Fruit fly (Drosophila melanogaster): ENCODE results near the gene Ptp61F.

The Ptp61F gene

dm6 chr3L:1515820-1516540, 40.9 kb upstream of the Ptp61F start (continued):
- TF ChIP-seq nom (GFP tag; optimal IDR thresholded peaks at IDR 0.05) (peak; percentile 10), CG18764 (GFP tag; optimal IDR thresholded peaks at IDR 0.05) (peak; percentile 33), disco-r (GFP tag; optimal IDR thresholded peaks at IDR 0.05) (no peak), twi (tag; optimal IDR thresholded peaks at IDR 0.05) (peak; percentile 76), hb (GFP tag; IDR thresholded peaks at IDR 0.05; ENCODE audit: partially characterized antibody) (no peak), CG14014 (GFP tag; IDR thresholded peaks at IDR 0.05) (peak; percentile 49; the same call in 1 of the 2 replicates), CG6254 (GFP tag; optimal IDR thresholded peaks at IDR 0.05) (peak; percentile 70), CG14710 (tag; optimal IDR thresholded peaks at IDR 0.05) (peak; percentile 67), Max (GFP tag; optimal IDR thresholded peaks at IDR 0.05) (peak; percentile 59), CG3407 (GFP tag; optimal IDR thresholded peaks at IDR 0.05) (peak; percentile 71), CG10565 (GFP tag; optimal IDR thresholded peaks at IDR 0.05) (no peak), wor (GFP tag; IDR thresholded peaks at IDR 0.05) (peak; percentile 76), CG11398 (GFP tag; optimal IDR thresholded peaks at IDR 0.05) (peak; percentile 76), CG33557 (GFP tag; optimal IDR thresholded peaks at IDR 0.05) (peak; percentile 79), fu2 (GFP tag; optimal IDR thresholded peaks at IDR 0.05) (peak; percentile 24), cg (GFP tag; optimal IDR thresholded peaks at IDR 0.05) (no peak), CG43689 (GFP tag; IDR thresholded peaks at IDR 0.05) (0 out of 2 replicates have a peak, but pooled peaks have one; percentile 19), cad (GFP tag; optimal IDR thresholded peaks at IDR 0.05) (no peak), HLH3B (GFP tag; IDR thresholded peaks at IDR 0.05) (peak; percentile 53; the same call in 1 of the 2 replicates), HLH54F (GFP tag; optimal IDR thresholded peaks at IDR 0.05) (peak; percentile 47), MTF-1 (GFP tag; optimal IDR thresholded peaks at IDR 0.05; ENCODE audit: borderline replicate concordance) (no peak), Myb (GFP tag; optimal IDR thresholded peaks at IDR 0.05) (no peak), CG6689 (GFP tag; IDR thresholded peaks at IDR 0.05) (peak; percentile 59), tio (GFP tag; optimal IDR thresholded peaks at IDR 0.05) (peak; percentile 66), CTCF (GFP tag; optimal IDR thresholded peaks at IDR 0.05) (peak; percentile 25), CG12155 (GFP tag; optimal IDR thresholded peaks at IDR 0.05) (peak; percentile 64), Hmr (GFP tag; optimal IDR thresholded peaks at IDR 0.05) (peak; percentile 50), sima (GFP tag; optimal IDR thresholded peaks at IDR 0.05) (no peak), CG1233 (GFP tag; optimal IDR thresholded peaks at IDR 0.05) (peak; percentile 71), CG2202 (tag; optimal IDR thresholded peaks at IDR 0.05) (peak; percentile 52), CG2129 (GFP tag; IDR thresholded peaks at IDR 0.05; ENCODE audit: partially characterized antibody) (no peak), CG17385 (GFP tag; optimal IDR thresholded peaks at IDR 0.05) (peak; percentile 70), Sry-β (GFP tag; optimal IDR thresholded peaks at IDR 0.05) (no peak), CG14965 (GFP tag; optimal IDR thresholded peaks at IDR 0.05; ENCODE audit: borderline replicate concordance) (no peak), CG13894 (tag; optimal IDR thresholded peaks at IDR 0.05) (no peak), maf-S (GFP tag; optimal IDR thresholded peaks at IDR 0.05) (peak; percentile 31), D19B (GFP tag; optimal IDR thresholded peaks at IDR 0.05) (no peak), kah (GFP tag; optimal IDR thresholded peaks at IDR 0.05) (no peak), Hr78 (GFP tag; optimal IDR thresholded peaks at IDR 0.05) (no peak), Ptx1 (GFP tag; IDR thresholded peaks at IDR 0.05) (peak; percentile 70), CG16779 (GFP tag; IDR thresholded peaks at IDR 0.05) (no peak), CG17361 (GFP tag; IDR thresholded peaks at IDR 0.05) (peak; percentile 82), Dip2 (GFP tag; IDR thresholded peaks at IDR 0.05) (no peak), CG6272 (GFP tag; IDR thresholded peaks at IDR 0.05) (peak; percentile 51), sug (tag; optimal IDR thresholded peaks at IDR 0.05) (no peak), pum (GFP tag; optimal IDR thresholded peaks at IDR 0.05) (peak; percentile 72), tup (GFP tag; optimal IDR thresholded peaks at IDR 0.05) (no peak), trh (GFP tag; optimal IDR thresholded peaks at IDR 0.05) (peak; percentile 54), Rfx (GFP tag; IDR thresholded peaks at IDR 0.05) (peak; percentile 46), CG10431 (GFP tag; optimal IDR thresholded peaks at IDR 0.05) (peak; percentile 60)

Data from whole organism, embryonic.